Worm (Caenorhabditis elegans) whole organism, L1 larva: ENCODE data around the gene T16G12.6.

Source experiments
- C04F5.9 ChIP-seq: sonication (generic microtip); optimal IDR thresholded peaks from 2 replicates; lab custom pipeline; 2016; ENCODE audit warnings: missing genetic modification characterization, missing compliant biosample characterization
- C34B4.2 ChIP-seq: sonication (generic microtip); optimal IDR thresholded peaks from 2 replicates; lab custom pipeline; 2017; ENCODE audit warnings: mild to moderate bottlenecking, missing genetic modification characterization, missing compliant biosample characterization
- Y116A8C.19 ChIP-seq: sonication (generic microtip); optimal IDR thresholded peaks from 2 replicates; lab custom pipeline; 2016; ENCODE audit warnings: missing compliant biosample characterization, missing genetic modification characterization, borderline replicate concordance
- ceh-63 ChIP-seq: fragments of 200-800 bp; sonication (Bioruptor generic); optimal IDR thresholded peaks from 2 replicates; lab custom pipeline; 2018; ENCODE audit warnings: mild to moderate bottlenecking, missing genetic modification characterization, missing compliant biosample characterization
- ceh-8 ChIP-seq: fragments of 200-800 bp; sonication (Bioruptor generic); optimal IDR thresholded peaks from 2 replicates; lab custom pipeline; 2018; ENCODE audit warnings: mild to moderate bottlenecking, missing genetic modification characterization, moderate library complexity, missing compliant biosample characterization
- dpl-1 ChIP-seq, 3 experiments: fragments of 150-350 bp in 2 of 3; sonication (generic microtip) in 1 of 3; optimal IDR thresholded peaks; 2 replicates each; lab custom pipeline; 2014 to 2017; ENCODE audit warnings: missing biosample characterization in 3 of 3, missing genetic modification characterization in 3 of 3, missing genetic modification reagents in 3 of 3
- elt-2 ChIP-seq: sonication (generic microtip); optimal IDR thresholded peaks from 2 replicates; lab custom pipeline; 2016; ENCODE audit warnings: missing genetic modification characterization, mild to moderate bottlenecking, inconsistent platforms, missing compliant biosample characterization, missing genetic modification reagents
- fkh-10 ChIP-seq: sonication (generic microtip); optimal IDR thresholded peaks from 2 replicates; lab custom pipeline; 2017; ENCODE audit warnings: missing biosample characterization, missing genetic modification reagents, missing genetic modification characterization
- fkh-8 ChIP-seq: sonication (generic microtip); optimal IDR thresholded peaks from 2 replicates; lab custom pipeline; 2016; ENCODE audit warnings: mild to moderate bottlenecking, missing genetic modification characterization, missing compliant biosample characterization
- grh-1 ChIP-seq: fragments of 200-800 bp; sonication (Bioruptor generic); IDR thresholded peaks from 2 replicates; pipeline ENCODE4 v1.3.6; 2022; ENCODE audit warnings: missing genetic modification reagents, missing genetic modification characterization, missing compliant biosample characterization
- irx-1 ChIP-seq: sonication (generic microtip); optimal IDR thresholded peaks from 2 replicates; lab custom pipeline; 2016; ENCODE audit warnings: missing genetic modification characterization, missing compliant biosample characterization
- jun-1 ChIP-seq: fragments of 150-350 bp; optimal IDR thresholded peaks from 2 replicates; lab custom pipeline; 2014; ENCODE audit warnings: missing biosample characterization, missing genetic modification reagents, missing genetic modification characterization
- lin-14 ChIP-seq: fragments of 200-800 bp; sonication (Bioruptor generic); optimal IDR thresholded peaks from 2 replicates; lab custom pipeline; 2018; ENCODE audit warnings: mild to moderate bottlenecking, missing genetic modification characterization, moderate library complexity, missing compliant biosample characterization
- lin-35 ChIP-seq, 2 experiments: fragments of 150-350 bp; optimal IDR thresholded peaks; 2 replicates each; lab custom pipeline; 2014; ENCODE audit warnings: missing biosample characterization in 2 of 2, missing genetic modification characterization in 2 of 2, missing genetic modification reagents in 2 of 2
- lin-39 ChIP-seq: fragments of 150-350 bp; optimal IDR thresholded peaks from 2 replicates; lab custom pipeline; 2014; ENCODE audit warnings: missing biosample characterization, missing genetic modification reagents, missing genetic modification characterization
- mdl-1 ChIP-seq, 2 experiments: fragments of 150-350 bp; optimal IDR thresholded peaks; 2 replicates each; lab custom pipeline; 2014 to 2017; ENCODE audit warnings: missing biosample characterization in 2 of 2, missing genetic modification characterization in 2 of 2, inconsistent platforms in 1 of 2
- mef-2 ChIP-seq: fragments of 150-350 bp; optimal IDR thresholded peaks from 2 replicates; lab custom pipeline; 2014; ENCODE audit warnings: missing biosample characterization, missing genetic modification characterization
- nhr-12 ChIP-seq: sonication (generic microtip); optimal IDR thresholded peaks from 2 replicates; lab custom pipeline; 2017; ENCODE audit warnings: missing biosample characterization, missing genetic modification characterization
- nhr-19 ChIP-seq: fragments of 200-800 bp; sonication (Bioruptor generic); conservative IDR thresholded peaks from 2 replicates; pipeline ENCODE4 v1.3.6; 2022; ENCODE audit warnings: missing genetic modification characterization, missing compliant biosample characterization
- nhr-20 ChIP-seq: sonication (generic microtip); optimal IDR thresholded peaks from 2 replicates; lab custom pipeline; 2016; ENCODE audit warnings: mild to moderate bottlenecking, missing genetic modification characterization, missing compliant biosample characterization
- nhr-71 ChIP-seq: sonication (generic microtip); optimal IDR thresholded peaks from 2 replicates; lab custom pipeline; 2016; ENCODE audit warnings: mild to moderate bottlenecking, missing genetic modification characterization, moderate library complexity, missing compliant biosample characterization
- nhr-77 ChIP-seq: fragments of 150-350 bp; optimal IDR thresholded peaks from 2 replicates; lab custom pipeline; 2014; ENCODE audit warnings: missing biosample characterization, missing genetic modification characterization
- nhr-84 ChIP-seq: sonication (generic microtip); optimal IDR thresholded peaks from 2 replicates; lab custom pipeline; 2017; ENCODE audit warnings: missing biosample characterization, missing genetic modification characterization
- pqm-1 ChIP-seq: sonication (generic microtip); optimal IDR thresholded peaks from 3 replicates; lab custom pipeline; 2017; ENCODE audit warnings: missing biosample characterization, missing genetic modification characterization
- snu-23 ChIP-seq: sonication (generic microtip); optimal IDR thresholded peaks from 2 replicates; lab custom pipeline; 2016; ENCODE audit warnings: missing genetic modification characterization, missing compliant biosample characterization
- sptf-1 ChIP-seq: fragments of 150-350 bp; optimal IDR thresholded peaks from 2 replicates; lab custom pipeline; 2014; ENCODE audit warnings: missing biosample characterization, missing genetic modification characterization
- sup-37 ChIP-seq: fragments of 200-800 bp; sonication (Bioruptor generic); optimal IDR thresholded peaks from 2 replicates; lab custom pipeline; 2018; ENCODE audit warnings: mild to moderate bottlenecking, missing genetic modification characterization, missing compliant biosample characterization
- swsn-7 ChIP-seq: sonication (generic microtip); optimal IDR thresholded peaks from 2 replicates; lab custom pipeline; 2016; ENCODE audit warnings: missing genetic modification characterization, missing compliant biosample characterization
- unc-130 ChIP-seq: fragments of 150-350 bp; optimal IDR thresholded peaks from 2 replicates; lab custom pipeline; 2017; ENCODE audit warnings: missing biosample characterization, missing genetic modification characterization, inconsistent platforms
- unc-62 ChIP-seq: fragments of 150-350 bp; optimal IDR thresholded peaks from 2 replicates; lab custom pipeline; 2014; ENCODE audit warnings: missing biosample characterization, missing genetic modification reagents, missing genetic modification characterization
- unc-86 ChIP-seq: sonication (generic microtip); optimal IDR thresholded peaks from 2 replicates; lab custom pipeline; 2016; ENCODE audit warnings: missing genetic modification characterization, missing compliant biosample characterization
- unc-98 ChIP-seq: fragments of 200-800 bp; sonication (Bioruptor generic); IDR thresholded peaks from 2 replicates; pipeline ENCODE4 v1.3.6; 2022; ENCODE audit warnings: missing genetic modification characterization, missing compliant biosample characterization
- zag-1 ChIP-seq: fragments of 150-350 bp; optimal IDR thresholded peaks from 2 replicates; lab custom pipeline; 2014; ENCODE audit warnings: missing biosample characterization, missing genetic modification characterization
- zip-4 ChIP-seq: fragments of 200-800 bp; sonication (Bioruptor generic); optimal IDR thresholded peaks from 2 replicates; lab custom pipeline; 2018; ENCODE audit warnings: mild to moderate bottlenecking, missing genetic modification characterization, moderate library complexity, missing compliant biosample characterization
- ztf-11 ChIP-seq, 2 experiments: sonication (generic microtip); optimal IDR thresholded peaks; 2 replicates each; lab custom pipeline; 2016 to 2017; ENCODE audit warnings: missing genetic modification characterization in 2 of 2, missing biosample characterization in 1 of 2, missing compliant biosample characterization in 1 of 2

T16G12.6 gene

DNA sequence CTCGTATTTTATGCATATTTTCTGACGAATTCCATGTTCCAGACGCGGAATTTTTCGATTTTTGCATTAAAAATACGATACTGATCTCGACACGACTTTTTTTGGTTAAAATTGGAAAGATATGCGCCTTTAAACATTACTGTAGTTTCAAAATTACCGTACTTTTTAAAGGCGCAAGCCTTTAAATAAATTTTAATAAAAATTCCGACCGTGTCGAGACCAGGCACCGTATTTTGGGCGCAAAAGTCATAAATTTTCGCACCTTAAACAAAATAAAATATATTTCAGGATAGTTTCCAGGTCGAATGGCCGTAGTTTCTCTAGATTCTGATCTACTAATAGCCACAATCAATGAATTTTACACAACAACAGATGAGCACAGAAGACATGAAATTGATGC lies at the start of gene T16G12.6:
Gene T16G12.6, plus strand, starts transcription at position 301 of the 400 bp plus-strand sequence.
- TF ChIP-seq ztf-11 (tag; optimal IDR thresholded peaks at IDR 0.05; lab: Kevin White, UChicago) (no peak), C04F5.9 (tag; lab: Kevin White, UChicago) (no peak), lin-35 (GFP tag; optimal IDR thresholded peaks at IDR 0.05; lab: Kevin White, UChicago) (no peak), unc-86 (no peak), nhr-20 (tag; lab: Kevin White, UChicago) (no peak), Y116A8C.19 (tag; lab: Kevin White, UChicago) (no peak), dpl-1 (GFP tag; optimal IDR thresholded peaks at IDR 0.05; lab: Kevin White, UChicago) (no peak), grh-1 (no peak), zip-4 (GFP tag; lab: Kevin White, UChicago) (no peak)
- TF ChIP-seq, all 84 proteins: peak for 0

ce11 chrIII:10023452-10023851 lies 45.9 kb upstream of the T16G12.6 start, which contains the start of gene ins-21:
Gene ins-21, plus strand, starts transcription at chrIII:10023752.
- TF ChIP-seq nhr-20 (tag; lab: Kevin White, UChicago) (no peak), mef-2 (tag; lab: Kevin White, UChicago) (no peak), ceh-63 (no peak), mdl-1 (tag; optimal IDR thresholded peaks at IDR 0.05; lab: Kevin White, UChicago) (no peak), nhr-19 (no peak), elt-2 (no peak), fkh-10 (GFP tag; lab: Kevin White, UChicago) (no peak), swsn-7 (tag; lab: Kevin White, UChicago) (no peak), grh-1 (no peak), nhr-71 (tag; lab: Kevin White, UChicago) (no peak), irx-1 (tag; lab: Kevin White, UChicago) (no peak)
- TF ChIP-seq, all 84 proteins: peak for 0

ce11 chrIII:10025989-10026388 lies 43.4 kb upstream of the T16G12.6 start, which contains the start of gene ins-22:
Gene ins-22, plus strand, starts transcription at chrIII:10026289.
- TF ChIP-seq ztf-11 (tag; optimal IDR thresholded peaks at IDR 0.05; lab: Kevin White, UChicago) (no peak), snu-23 (GFP tag; lab: Kevin White, UChicago) (no peak), C34B4.2 (tag; lab: Kevin White, UChicago) (no peak), ceh-8 (no peak), lin-14 (no peak), mdl-1 (tag; optimal IDR thresholded peaks at IDR 0.05; lab: Kevin White, UChicago) (no peak), fkh-8 (tag; lab: Kevin White, UChicago) (no peak), lin-39 (tag; lab: Kevin White, UChicago) (no peak), jun-1 (tag; lab: Kevin White, UChicago) (no peak), fkh-10 (GFP tag; lab: Kevin White, UChicago) (no peak), zag-1 (tag; lab: Kevin White, UChicago) (no peak), sup-37 (GFP tag; lab: Kevin White, UChicago) (no peak), nhr-12 (tag; lab: Kevin White, UChicago) (no peak)

- TF ChIP-seq pqm-1 (no peak), unc-130 (tag; lab: Kevin White, UChicago) (no peak), unc-98 (GFP tag; lab: Robert Waterston, UW) (no peak), zag-1 (tag; lab: Kevin White, UChicago) (no peak), nhr-77 (tag; lab: Kevin White, UChicago) (no peak), ceh-63 (no peak), sptf-1 (tag; lab: Kevin White, UChicago) (no peak), nhr-84 (tag; lab: Kevin White, UChicago) (no peak), unc-62 (GFP tag; lab: Kevin White, UChicago) (no peak), dpl-1 (GFP tag; optimal IDR thresholded peaks at IDR 0.05; lab: Kevin White, UChicago) (no peak)
- TF ChIP-seq, all 84 proteins: peak for 0
Observed at ce11 chrIII:10027947-10028346, 41.4 kb upstream of the T16G12.6 start, which contains the start of gene ins-23. Gene ins-23, plus strand, starts transcription at chrIII:10028247.
